Fruit fly (Drosophila melanogaster): ENCODE results near the gene Prosbeta6.

Prosbeta6 gene

DNA sequence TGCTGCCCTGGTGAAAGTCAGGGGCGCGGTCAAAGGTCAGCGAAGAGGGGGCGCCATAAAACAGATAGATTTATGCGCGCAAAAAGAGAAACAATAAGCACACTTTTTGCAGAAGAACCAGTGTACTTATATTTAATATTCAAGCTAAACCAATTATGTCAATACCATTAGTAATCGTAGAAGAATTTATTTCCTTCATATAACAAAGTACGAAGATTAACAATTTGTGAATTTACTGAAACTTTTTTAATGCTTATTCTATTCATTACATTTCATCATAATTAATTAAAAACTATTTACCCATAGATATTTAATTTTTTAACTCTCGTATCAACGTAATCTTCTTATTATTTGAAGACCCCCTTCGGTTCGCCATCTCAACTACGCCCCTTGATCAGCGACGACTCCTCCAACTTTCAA is 31.9 kb upstream of the Prosbeta6 start:
- TF ChIP-seq EcR (GFP tag; optimal IDR thresholded peaks at IDR 0.05) (no peak), psq (optimal IDR thresholded peaks at IDR 0.05) (no peak), pan (optimal IDR thresholded peaks at IDR 0.05) (no peak), usp (GFP tag; optimal IDR thresholded peaks at IDR 0.05) (no peak), CG8478 (optimal IDR thresholded peaks at IDR 0.05) (no peak), Dll (optimal IDR thresholded peaks at IDR 0.05) (no peak)

- TF ChIP-seq usp (GFP tag; optimal IDR thresholded peaks at IDR 0.05), result no peak
- no peak for TF ChIP-seq psq (optimal IDR thresholded peaks at IDR 0.05)
- TF ChIP-seq CG8478 (optimal IDR thresholded peaks at IDR 0.05), result no peak
- no peak for TF ChIP-seq pan (optimal IDR thresholded peaks at IDR 0.05)
These were observed 30.9 kb upstream of the Prosbeta6 start for dm6 chr3L:16641094-16641493.

dm6 chr3L:16640509-16641068 is 30.4 kb upstream of the Prosbeta6 start:
- no peak for TF ChIP-seq pan (optimal IDR thresholded peaks at IDR 0.05)
- TF ChIP-seq usp (GFP tag; optimal IDR thresholded peaks at IDR 0.05), result no peak
- no peak for TF ChIP-seq CG8478 (optimal IDR thresholded peaks at IDR 0.05)
- TF ChIP-seq Dll (optimal IDR thresholded peaks at IDR 0.05), result no peak
- no peak for TF ChIP-seq EcR (GFP tag; optimal IDR thresholded peaks at IDR 0.05)
- no peak for TF ChIP-seq psq (optimal IDR thresholded peaks at IDR 0.05)

dm6 chr3L:16638639-16639388 is 28.6 kb upstream of the Prosbeta6 start:
- TF ChIP-seq EcR (GFP tag; optimal IDR thresholded peaks at IDR 0.05) (peak; percentile 82 to 87), CG8478 (optimal IDR thresholded peaks at IDR 0.05) (peak; percentile 11), psq (optimal IDR thresholded peaks at IDR 0.05) (no peak)

DNA sequence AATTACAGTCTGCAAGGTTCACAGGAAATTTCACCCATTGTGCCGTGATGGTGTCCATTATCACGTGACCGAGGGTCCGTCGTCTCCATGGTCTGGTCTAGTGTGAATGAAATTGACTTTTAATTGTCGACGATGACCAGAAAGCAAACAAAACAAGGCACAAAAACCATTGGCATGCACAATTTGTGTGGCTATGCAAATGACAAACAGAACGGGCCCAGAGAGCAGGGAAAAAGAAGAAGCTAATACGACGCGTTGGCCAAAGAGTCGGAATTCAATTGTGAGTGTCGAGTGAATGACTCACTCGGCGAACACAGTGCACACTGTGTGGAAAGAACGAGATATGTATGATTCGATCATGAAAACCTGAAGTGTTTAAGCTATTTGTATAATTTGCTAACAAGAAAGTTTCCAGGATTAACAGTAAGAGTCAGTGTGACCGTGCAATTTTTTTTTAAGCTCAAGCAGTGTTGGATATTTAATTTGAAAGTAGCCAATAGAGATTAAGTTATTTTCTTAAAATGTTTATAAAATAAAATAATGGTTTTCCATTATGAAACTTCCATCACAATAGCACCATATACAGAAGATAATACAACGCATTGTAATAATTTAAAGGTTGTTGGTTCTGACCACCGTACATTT is 25.5 kb upstream of the Prosbeta6 start:
- TF ChIP-seq EcR (GFP tag; optimal IDR thresholded peaks at IDR 0.05), result no peak
- TF ChIP-seq CG8478 (optimal IDR thresholded peaks at IDR 0.05), result no peak
- TF ChIP-seq usp (GFP tag; optimal IDR thresholded peaks at IDR 0.05), result no peak
- no peak for TF ChIP-seq psq (optimal IDR thresholded peaks at IDR 0.05)
- no peak for TF ChIP-seq Dll (optimal IDR thresholded peaks at IDR 0.05)
- no peak for TF ChIP-seq pan (optimal IDR thresholded peaks at IDR 0.05)

DNA sequence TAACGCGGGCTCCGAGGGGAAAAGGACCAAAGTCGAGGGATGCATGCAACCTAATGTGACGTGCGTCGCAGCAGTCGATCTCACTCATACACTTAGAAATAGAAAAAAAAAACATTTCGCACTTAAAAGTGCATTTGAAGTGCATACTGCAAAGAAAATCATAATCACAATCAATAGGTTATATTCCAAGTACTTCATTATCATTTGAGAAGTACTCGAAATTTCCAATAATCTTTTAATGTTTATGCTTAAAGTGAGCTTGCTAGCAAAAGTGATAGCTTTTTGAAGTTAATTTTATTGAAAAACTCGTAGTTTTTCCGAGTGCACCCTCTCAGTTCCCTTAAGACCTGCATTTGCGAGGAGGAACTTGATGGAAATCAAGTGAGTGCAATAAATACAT is 24.3 kb upstream of the Prosbeta6 start:
- TF ChIP-seq EcR (GFP tag; optimal IDR thresholded peaks at IDR 0.05) (no peak), psq (optimal IDR thresholded peaks at IDR 0.05) (no peak), usp (GFP tag; optimal IDR thresholded peaks at IDR 0.05) (no peak), pan (optimal IDR thresholded peaks at IDR 0.05) (no peak), CG8478 (optimal IDR thresholded peaks at IDR 0.05) (no peak), Dll (optimal IDR thresholded peaks at IDR 0.05) (no peak)

- no peak for TF ChIP-seq pan (optimal IDR thresholded peaks at IDR 0.05)
- TF ChIP-seq CG8478 (optimal IDR thresholded peaks at IDR 0.05), result no peak
- no peak for TF ChIP-seq psq (optimal IDR thresholded peaks at IDR 0.05)
- TF ChIP-seq EcR (GFP tag; optimal IDR thresholded peaks at IDR 0.05), result no peak
- TF ChIP-seq Dll (optimal IDR thresholded peaks at IDR 0.05), result no peak
- no peak for TF ChIP-seq usp (GFP tag; optimal IDR thresholded peaks at IDR 0.05)
These were observed 23.9 kb upstream of the Prosbeta6 start for dm6 chr3L:16634091-16634490.

DNA sequence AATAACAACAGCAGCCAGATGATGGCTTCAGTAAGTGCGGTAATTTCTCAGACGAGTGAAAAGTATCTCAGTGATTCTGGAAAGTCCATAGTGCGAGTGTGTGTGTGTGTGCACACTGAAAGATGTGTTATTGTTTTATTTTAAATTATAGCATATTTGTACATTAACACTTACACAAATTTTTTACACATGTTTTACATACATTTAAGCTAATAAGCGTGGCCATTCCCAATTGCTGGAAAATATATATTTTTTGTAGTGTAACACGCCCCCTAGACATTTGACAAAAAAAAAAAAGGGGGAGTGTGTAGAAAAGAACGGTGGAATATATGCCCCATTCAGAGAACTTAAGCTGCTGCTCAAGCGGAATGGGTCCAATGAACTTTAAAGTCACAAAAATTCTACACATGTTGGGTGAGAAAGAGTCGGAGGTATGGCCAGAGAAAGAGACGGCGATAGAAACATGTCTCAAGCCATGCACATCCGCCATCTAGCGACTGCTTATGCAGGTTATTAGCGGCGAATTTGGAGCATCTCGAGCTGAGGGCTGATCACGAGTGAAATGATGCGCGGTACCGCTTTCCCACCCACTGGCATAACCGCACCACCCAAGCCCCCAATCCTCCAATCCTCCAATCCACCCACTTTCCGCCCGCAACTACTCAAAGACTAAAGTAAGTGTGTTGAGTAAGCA is 21.8 kb upstream of the Prosbeta6 start:
- no peak for TF ChIP-seq psq (optimal IDR thresholded peaks at IDR 0.05)
- TF ChIP-seq usp (GFP tag; optimal IDR thresholded peaks at IDR 0.05), result no peak
- TF ChIP-seq Dll (optimal IDR thresholded peaks at IDR 0.05), result no peak
- no peak for TF ChIP-seq CG8478 (optimal IDR thresholded peaks at IDR 0.05)
- TF ChIP-seq EcR (GFP tag; optimal IDR thresholded peaks at IDR 0.05), result no peak
- TF ChIP-seq pan (optimal IDR thresholded peaks at IDR 0.05), result no peak

- TF ChIP-seq Dll (optimal IDR thresholded peaks at IDR 0.05) (no peak), pan (optimal IDR thresholded peaks at IDR 0.05) (no peak), psq (optimal IDR thresholded peaks at IDR 0.05) (no peak), CG8478 (optimal IDR thresholded peaks at IDR 0.05) (no peak), EcR (GFP tag; optimal IDR thresholded peaks at IDR 0.05) (no peak), usp (GFP tag; optimal IDR thresholded peaks at IDR 0.05) (no peak)
These were observed 19.6 kb upstream of the Prosbeta6 start for dm6 chr3L:16629793-16630192.

DNA sequence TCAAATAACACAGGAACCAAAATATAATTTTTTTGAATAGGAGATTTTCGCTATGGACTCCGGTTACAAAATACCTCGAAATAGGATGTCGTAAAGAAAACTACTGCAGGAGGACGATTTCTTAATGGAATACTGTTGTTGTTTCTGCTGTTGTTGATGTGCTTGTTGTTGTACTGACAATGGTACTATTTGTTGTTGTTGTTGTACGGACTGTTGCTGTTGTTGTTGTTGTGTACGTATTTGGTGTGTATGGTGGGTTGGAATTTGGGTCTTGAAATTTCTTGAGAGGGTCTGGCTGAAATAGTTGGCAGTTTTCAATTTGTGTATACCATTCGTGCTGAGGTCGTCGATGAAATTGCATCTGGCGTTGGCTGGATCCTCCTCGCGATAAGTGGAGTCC is 16.0 kb upstream of the Prosbeta6 start:
- no peak for TF ChIP-seq pan (optimal IDR thresholded peaks at IDR 0.05)

DNA sequence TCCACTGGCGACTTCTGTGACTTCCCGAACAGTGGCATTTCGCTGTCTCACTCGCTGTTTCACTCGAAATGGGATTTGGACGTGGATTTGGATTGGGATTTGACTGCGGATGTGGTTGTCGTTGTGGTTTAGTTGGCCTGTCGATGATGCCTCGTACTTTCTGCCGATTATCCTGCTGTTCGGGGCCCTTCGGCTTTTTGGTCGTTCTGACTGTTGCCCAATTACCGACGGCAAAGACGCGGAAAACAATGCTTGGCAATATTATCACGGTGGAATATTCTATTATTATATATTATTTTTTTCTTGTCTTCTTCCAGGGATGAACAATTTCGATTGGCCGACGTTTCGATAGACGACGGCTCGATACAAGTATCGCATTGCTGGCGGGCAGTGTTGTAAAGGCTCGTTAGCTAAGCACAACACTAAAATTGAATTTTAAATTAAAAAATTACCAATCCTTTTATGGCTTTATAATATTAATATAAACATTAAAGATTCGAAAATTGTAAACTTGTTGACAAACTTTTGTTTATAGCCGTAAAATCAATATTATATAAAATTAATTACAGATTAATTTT is 5.0 kb upstream of the Prosbeta6 start, which contains the start of gene Mo25:
Mo25 (minus strand) TSS at position 341 of the 578 bp plus-strand sequence.
- TF ChIP-seq usp (GFP tag; optimal IDR thresholded peaks at IDR 0.05) (no peak), CG8478 (optimal IDR thresholded peaks at IDR 0.05) (peak; percentile 18), psq (optimal IDR thresholded peaks at IDR 0.05) (no peak), Dll (optimal IDR thresholded peaks at IDR 0.05) (no peak), pan (optimal IDR thresholded peaks at IDR 0.05) (no peak)

DNA sequence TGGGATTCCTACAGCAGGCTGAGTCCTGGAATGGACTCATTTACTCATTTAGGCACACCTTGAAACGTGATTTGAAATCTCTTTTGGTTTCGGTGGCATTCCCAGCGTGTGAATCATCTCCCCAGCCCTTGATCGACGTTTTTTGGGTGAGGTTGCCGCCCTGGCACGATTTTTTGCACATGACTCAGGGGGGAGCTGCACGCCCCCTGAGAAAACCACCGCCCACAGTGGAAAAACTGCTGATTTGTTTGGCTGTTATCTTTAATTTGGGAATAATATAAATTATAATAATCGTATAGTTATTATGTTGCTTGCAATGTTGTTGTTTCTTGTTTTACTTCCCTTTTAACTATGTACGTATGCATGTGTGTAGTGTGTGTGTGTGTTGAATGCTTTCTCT is 2.8 kb upstream of the Prosbeta6 start:
- TF ChIP-seq Dll (optimal IDR thresholded peaks at IDR 0.05), result no peak
- TF ChIP-seq pan (optimal IDR thresholded peaks at IDR 0.05), result no peak
- no peak for TF ChIP-seq CG8478 (optimal IDR thresholded peaks at IDR 0.05)
- TF ChIP-seq usp (GFP tag; optimal IDR thresholded peaks at IDR 0.05), result no peak
- no peak for TF ChIP-seq EcR (GFP tag; optimal IDR thresholded peaks at IDR 0.05)
- no peak for TF ChIP-seq psq (optimal IDR thresholded peaks at IDR 0.05)

All from whole organism.